Fruit fly (Drosophila melanogaster): ENCODE results near the gene CG43843.

dm6 chrX:18440481-18440880 is 19.7 kb downstream of the CG43843 start, which contains the start of gene CG32548:
- TF ChIP-seq pad (GFP tag; optimal IDR thresholded peaks at IDR 0.05) (no peak), CG7101 (tag; optimal IDR thresholded peaks at IDR 0.05) (no peak), ovo (GFP tag; optimal IDR thresholded peaks at IDR 0.05) (no peak), cnc (optimal IDR thresholded peaks at IDR 0.05) (no peak), CG7045 (GFP tag; optimal IDR thresholded peaks at IDR 0.05) (no peak), CG1620 (GFP tag; optimal IDR thresholded peaks at IDR 0.05) (no peak)
